Worm (Caenorhabditis elegans) whole organism, mixed stage, embryonic: ENCODE measurements around the gene Y43F8B.28.

Experiments
- bed-3 ChIP-seq: fragments of 200-800 bp; sonication (Bioruptor generic); optimal IDR thresholded peaks from 3 replicates; lab custom pipeline; 2018; ENCODE audit warnings: mild to moderate bottlenecking, missing genetic modification characterization, moderate library complexity, missing compliant biosample characterization
- blmp-1 ChIP-seq: fragments of 150-350 bp; optimal IDR thresholded peaks from 2 replicates; lab custom pipeline; 2014; ENCODE audit warnings: missing biosample characterization, missing genetic modification characterization
- ceh-39 ChIP-seq: fragments of 150-350 bp; optimal IDR thresholded peaks from 2 replicates; lab custom pipeline; 2014; ENCODE audit warnings: missing biosample characterization, missing genetic modification characterization
- ceh-83 ChIP-seq: fragments of 200-800 bp; sonication (Bioruptor generic); optimal IDR thresholded peaks from 2 replicates; lab custom pipeline; 2018; ENCODE audit warnings: mild to moderate bottlenecking, missing genetic modification characterization, missing compliant biosample characterization
- ces-1 ChIP-seq: fragments of 150-350 bp; optimal IDR thresholded peaks from 2 replicates; lab custom pipeline; 2014; ENCODE audit warnings: missing biosample characterization, missing genetic modification reagents, missing genetic modification characterization
- cnd-1 ChIP-seq: fragments of 200-800 bp; sonication (Bioruptor generic); optimal IDR thresholded peaks from 2 replicates; lab custom pipeline; 2018; ENCODE audit warnings: mild to moderate bottlenecking, missing genetic modification characterization, missing compliant biosample characterization
- drap-1 ChIP-seq: fragments of 200-800 bp; sonication (Bioruptor generic); optimal IDR thresholded peaks from 3 replicates; lab custom pipeline; 2018; ENCODE audit warnings: mild to moderate bottlenecking, missing genetic modification characterization, missing compliant biosample characterization
- elt-1 ChIP-seq: sonication (generic microtip); optimal IDR thresholded peaks from 2 replicates; lab custom pipeline; 2017; ENCODE audit warnings: missing genetic modification characterization, mild to moderate bottlenecking, missing compliant biosample characterization, antibody characterized with exemption, moderate library complexity, borderline replicate concordance; ENCODE audit not compliant: insufficient read depth
- elt-3 ChIP-seq: fragments of 150-350 bp; optimal IDR thresholded peaks from 2 replicates; lab custom pipeline; 2014; ENCODE audit warnings: missing biosample characterization, missing genetic modification characterization
- ham-2 ChIP-seq: fragments of 200-800 bp; sonication (Bioruptor generic); optimal IDR thresholded peaks from 2 replicates; lab custom pipeline; 2018; ENCODE audit warnings: mild to moderate bottlenecking, missing genetic modification characterization, missing compliant biosample characterization
- hlh-1 ChIP-seq: fragments of 150-350 bp; optimal IDR thresholded peaks from 2 replicates; lab custom pipeline; 2014; ENCODE audit warnings: missing biosample characterization, missing genetic modification reagents, missing genetic modification characterization
- lin-13 ChIP-seq: fragments of 150-350 bp; optimal IDR thresholded peaks from 2 replicates; lab custom pipeline; 2014; ENCODE audit warnings: missing biosample characterization, missing genetic modification characterization
- lin-32 ChIP-seq: fragments of 200-800 bp; sonication (Bioruptor generic); optimal IDR thresholded peaks from 2 replicates; lab custom pipeline; 2018; ENCODE audit warnings: mild to moderate bottlenecking, missing genetic modification characterization, missing compliant biosample characterization
- mab-5 ChIP-seq: fragments of 150-350 bp; optimal IDR thresholded peaks from 2 replicates; lab custom pipeline; 2014; ENCODE audit warnings: missing biosample characterization, missing genetic modification characterization
- mep-1 ChIP-seq: fragments of 150-350 bp; optimal IDR thresholded peaks from 2 replicates; lab custom pipeline; 2017; ENCODE audit warnings: missing biosample characterization, missing genetic modification reagents, missing genetic modification characterization, inconsistent platforms
- mls-2 ChIP-seq: sonication (generic microtip); optimal IDR thresholded peaks from 2 replicates; lab custom pipeline; 2016; ENCODE audit warnings: mild to moderate bottlenecking, missing genetic modification characterization, moderate library complexity, missing compliant biosample characterization
- nhr-237 ChIP-seq: fragments of 150-350 bp; optimal IDR thresholded peaks from 2 replicates; lab custom pipeline; 2014; ENCODE audit warnings: missing biosample characterization, missing genetic modification characterization
- nhr-76 ChIP-seq: sonication (generic microtip); optimal IDR thresholded peaks from 2 replicates; lab custom pipeline; 2017; ENCODE audit warnings: missing biosample characterization, missing genetic modification characterization
- pha-4 ChIP-seq: fragments of 150-350 bp; optimal IDR thresholded peaks from 2 replicates; lab custom pipeline; 2018; ENCODE audit warnings: missing biosample characterization, missing genetic modification reagents, missing genetic modification characterization
- snpc-4 ChIP-seq: fragments of 150-350 bp; optimal IDR thresholded peaks from 2 replicates; lab custom pipeline; 2014; ENCODE audit warnings: missing biosample characterization, missing genetic modification characterization
- sptf-1 ChIP-seq: sonication (generic microtip); optimal IDR thresholded peaks from 2 replicates; lab custom pipeline; 2017; ENCODE audit warnings: mild to moderate bottlenecking, missing genetic modification characterization, moderate library complexity, missing compliant biosample characterization
- tbx-8 ChIP-seq: fragments of 200-800 bp; sonication (Bioruptor generic); optimal IDR thresholded peaks from 2 replicates; lab custom pipeline; 2018; ENCODE audit warnings: mild to moderate bottlenecking, missing genetic modification characterization, moderate library complexity, missing compliant biosample characterization
- unc-120 ChIP-seq: sonication (generic microtip); optimal IDR thresholded peaks from 2 replicates; lab custom pipeline; 2017; ENCODE audit warnings: missing genetic modification characterization, missing compliant biosample characterization; ENCODE audit not compliant: poor library complexity, severe bottlenecking
- unc-39 ChIP-seq: fragments of 150-350 bp; optimal IDR thresholded peaks from 2 replicates; lab custom pipeline; 2014; ENCODE audit warnings: missing biosample characterization, missing genetic modification characterization
- unc-62 ChIP-seq: fragments of 150-350 bp; optimal IDR thresholded peaks from 2 replicates; lab custom pipeline; 2014; ENCODE audit warnings: missing biosample characterization, missing genetic modification reagents, missing genetic modification characterization
- zip-8 ChIP-seq: fragments of 150-350 bp; optimal IDR thresholded peaks from 2 replicates; lab custom pipeline; 2014; ENCODE audit warnings: missing biosample characterization, missing genetic modification characterization
- ztf-11 ChIP-seq: fragments of 150-350 bp; optimal IDR thresholded peaks from 2 replicates; lab custom pipeline; 2014; ENCODE audit warnings: missing biosample characterization, missing genetic modification characterization

Y43F8B.28 gene

ce11 chrV:19512260-19512947 lies 27.3 kb downstream of the Y43F8B.28 start, which contains the start of gene Y43F8B.19:
Y43F8B.19 (minus strand) TSS chrV:19512310.
- TF ChIP-seq mep-1 (tag; lab: Kevin White, UChicago) (no peak), unc-120 (tag; lab: Kevin White, UChicago) (no peak), tbx-8 (GFP tag; lab: Kevin White, UChicago) (no peak), unc-39 (no peak), ham-2 (GFP tag; lab: Kevin White, UChicago) (peak; percentile 8), cnd-1 (tag; lab: Kevin White, UChicago) (no peak), elt-3 (tag; lab: Kevin White, UChicago) (no peak), nhr-76 (tag; lab: Kevin White, UChicago) (no peak)

ce11 chrV:19513552-19513951 lies 28.4 kb downstream of the Y43F8B.28 start, which contains the start of gene phy-4:
phy-4 (minus strand) TSS chrV:19513652.
- TF ChIP-seq blmp-1 (tag; lab: Kevin White, UChicago) = no peak
- no peak for TF ChIP-seq lin-32 (GFP tag; lab: Kevin White, UChicago)
- no peak for TF ChIP-seq ceh-83
- peak; percentile 29 for TF ChIP-seq drap-1 (GFP tag; lab: Kevin White, UChicago)
- no peak for TF ChIP-seq elt-1
- TF ChIP-seq unc-39 = no peak
- no peak for TF ChIP-seq elt-3 (tag; lab: Kevin White, UChicago)
- TF ChIP-seq lin-13 = no peak

DNA sequence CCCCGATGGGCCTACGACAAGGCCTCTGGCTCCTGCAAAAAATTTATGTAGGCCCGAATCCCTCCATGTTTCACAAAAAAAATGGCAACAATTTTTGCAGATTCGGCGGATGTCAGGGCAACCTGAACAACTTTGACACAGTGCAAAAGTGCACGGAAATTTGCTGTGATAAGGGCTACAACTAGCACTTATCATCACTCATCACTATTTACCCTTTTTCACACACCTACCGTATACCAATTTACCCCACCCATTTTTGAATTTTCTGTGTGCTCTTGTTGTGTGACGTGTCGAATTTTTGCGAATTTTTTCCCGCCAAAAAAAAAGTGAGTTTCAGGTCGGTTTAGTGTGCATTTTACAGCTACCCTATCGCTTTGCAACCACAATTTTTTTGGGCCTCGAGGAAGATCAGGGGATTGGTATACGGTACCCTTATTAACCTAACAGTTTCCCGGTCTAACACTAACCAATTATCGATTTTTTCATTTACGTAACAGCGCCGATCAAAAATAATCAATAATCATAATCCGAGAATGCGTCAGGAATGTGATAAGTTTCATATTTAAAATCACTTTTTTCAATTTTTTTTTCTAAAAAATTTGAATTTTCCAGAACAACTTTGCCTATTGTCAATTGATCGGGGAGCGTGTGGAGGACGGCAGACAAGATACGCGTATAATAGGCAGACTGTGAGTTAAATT lies 33.5 kb downstream of the Y43F8B.28 start:
- TF ChIP-seq snpc-4 = no peak
- TF ChIP-seq lin-32 (GFP tag; lab: Kevin White, UChicago) = no peak
- no peak for TF ChIP-seq elt-3 (tag; lab: Kevin White, UChicago)
- TF ChIP-seq, all 35 proteins: peak for 0

ce11 chrV:19519511-19519934 lies 34.4 kb downstream of the Y43F8B.28 start:
- TF ChIP-seq lin-13 (no peak), bed-3 (no peak), hlh-1 (no peak), ceh-83 (no peak), ces-1 (GFP tag; lab: Kevin White, UChicago) (no peak), ztf-11 (tag; lab: Kevin White, UChicago) (no peak), elt-1 (no peak), drap-1 (GFP tag; lab: Kevin White, UChicago) (no peak), sptf-1 (tag; lab: Kevin White, UChicago) (no peak), pha-4 (tag; lab: Kevin White, UChicago) (no peak)

ce11 chrV:19520130-19520529 lies 35.0 kb downstream of the Y43F8B.28 start:
- TF ChIP-seq ztf-11 (tag; lab: Kevin White, UChicago) (no peak), drap-1 (GFP tag; lab: Kevin White, UChicago) (no peak), mls-2 (tag; lab: Kevin White, UChicago) (no peak), mab-5 (no peak), lin-32 (GFP tag; lab: Kevin White, UChicago) (no peak), ceh-39 (tag; lab: Kevin White, UChicago) (no peak), sptf-1 (tag; lab: Kevin White, UChicago) (no peak), ham-2 (GFP tag; lab: Kevin White, UChicago) (no peak), unc-62 (no peak), unc-120 (tag; lab: Kevin White, UChicago) (no peak), nhr-237 (tag; lab: Kevin White, UChicago) (no peak), zip-8 (tag; lab: Kevin White, UChicago) (no peak)
